Worm (Caenorhabditis elegans) whole organism, young adult: ENCODE measurements around the gene nhr-16.

Experiments
- B0035.1 ChIP-seq: sonication (generic microtip); optimal IDR thresholded peaks from 2 replicates; lab custom pipeline; 2016; ENCODE audit warnings: missing genetic modification characterization, mild to moderate bottlenecking, missing compliant biosample characterization, missing genotype, missing genetic modification reagents
- D2030.7 ChIP-seq: fragments of 200-800 bp; sonication (Bioruptor generic); IDR thresholded peaks from 2 replicates; pipeline ENCODE4 v1.3.6; 2022; ENCODE audit warnings: missing genetic modification reagents, missing genetic modification characterization, missing compliant biosample characterization
- F10E7.11 ChIP-seq: sonication (generic microtip); optimal IDR thresholded peaks from 2 replicates; lab custom pipeline; 2017; ENCODE audit warnings: mild to moderate bottlenecking, missing genetic modification characterization, moderate library complexity, missing compliant biosample characterization
- F22D6.2 ChIP-seq: sonication (generic microtip); optimal IDR thresholded peaks from 2 replicates; lab custom pipeline; 2016; ENCODE audit warnings: mild to moderate bottlenecking, missing genetic modification characterization, missing compliant biosample characterization
- F33H1.4 ChIP-seq: fragments of 200-800 bp; sonication (Bioruptor generic); IDR thresholded peaks from 2 replicates; pipeline ENCODE4 v1.3.6; 2022; ENCODE audit warnings: missing genetic modification reagents, missing genetic modification characterization, missing compliant biosample characterization
- F52B5.7 ChIP-seq: sonication (generic microtip); optimal IDR thresholded peaks from 2 replicates; lab custom pipeline; 2016; ENCODE audit warnings: mild to moderate bottlenecking, missing genetic modification characterization, missing compliant biosample characterization
- T26A5.8 ChIP-seq: sonication (generic microtip); optimal IDR thresholded peaks from 2 replicates; lab custom pipeline; 2016; ENCODE audit warnings: missing genetic modification characterization, missing compliant biosample characterization
- Y95B8A.8 ChIP-seq: fragments of 200-800 bp; sonication (Bioruptor generic); IDR thresholded peaks from 2 replicates; pipeline ENCODE4 v1.3.6; 2022; ENCODE audit warnings: missing genetic modification reagents, missing genetic modification characterization, missing compliant biosample characterization
- bed-2 ChIP-seq: fragments of 200-800 bp; sonication (Bioruptor generic); IDR thresholded peaks from 2 replicates; pipeline ENCODE4 v1.3.6; 2022; ENCODE audit warnings: missing genetic modification reagents, missing genetic modification characterization, missing compliant biosample characterization
- ccch-3 ChIP-seq: fragments of 200-800 bp; sonication (Bioruptor generic); optimal IDR thresholded peaks from 2 replicates; lab custom pipeline; 2018; ENCODE audit warnings: mild to moderate bottlenecking, missing genetic modification characterization, missing compliant biosample characterization
- cebp-1 ChIP-seq, 2 experiments: fragments of 200-800 bp in 1 of 2; sonication (Bioruptor generic) in 1 of 2; sonication (generic microtip) in 1 of 2; IDR thresholded peaks in 1 of 2; optimal IDR thresholded peaks in 1 of 2; 2 replicates each; pipeline versions ENCODE4 v1.3.6 to Lab custom; 2017 to 2022; ENCODE audit warnings: missing compliant biosample characterization in 2 of 2, missing genetic modification characterization in 2 of 2, mild to moderate bottlenecking in 1 of 2, missing genetic modification reagents in 1 of 2, moderate library complexity in 1 of 2
- cebp-2 ChIP-seq: fragments of 200-800 bp; sonication (Bioruptor generic); IDR thresholded peaks from 2 replicates; pipeline ENCODE4 v1.3.6; 2022; ENCODE audit warnings: missing genetic modification characterization, missing compliant biosample characterization
- ceh-27 ChIP-seq: fragments of 200-800 bp; sonication (Bioruptor generic); optimal IDR thresholded peaks from 2 replicates; lab custom pipeline; 2018; ENCODE audit warnings: mild to moderate bottlenecking, missing genetic modification characterization, moderate library complexity, missing compliant biosample characterization
- chd-7 ChIP-seq: sonication (generic microtip); optimal IDR thresholded peaks from 2 replicates; lab custom pipeline; 2016; ENCODE audit warnings: mild to moderate bottlenecking, missing genetic modification characterization, moderate library complexity, missing compliant biosample characterization
- efl-1 ChIP-seq: fragments of 150-350 bp; optimal IDR thresholded peaks from 2 replicates; lab custom pipeline; 2014; ENCODE audit warnings: missing biosample characterization, missing genetic modification reagents, missing genetic modification characterization
- fkh-3 ChIP-seq: sonication (generic microtip); optimal IDR thresholded peaks from 2 replicates; lab custom pipeline; 2016; ENCODE audit warnings: mild to moderate bottlenecking, missing genetic modification characterization, missing compliant biosample characterization
- gei-17 ChIP-seq: fragments of 200-800 bp; sonication (Bioruptor generic); optimal IDR thresholded peaks from 2 replicates; lab custom pipeline; 2018; ENCODE audit warnings: mild to moderate bottlenecking, missing genetic modification characterization, missing compliant biosample characterization
- hlh-26 ChIP-seq: fragments of 200-800 bp; sonication (Bioruptor generic); conservative IDR thresholded peaks from 2 replicates; pipeline ENCODE4 v1.3.6; 2022; ENCODE audit warnings: missing genetic modification reagents, missing genetic modification characterization, missing compliant biosample characterization
- hmg-20 ChIP-seq: fragments of 200-800 bp; sonication (Bioruptor generic); IDR thresholded peaks from 2 replicates; pipeline ENCODE4 v1.3.6; 2022; ENCODE audit warnings: missing genetic modification reagents, missing genetic modification characterization, missing compliant biosample characterization
- hrde-1 ChIP-seq: sonication (generic microtip); optimal IDR thresholded peaks from 2 replicates; lab custom pipeline; 2016; ENCODE audit warnings: missing genetic modification characterization, mild to moderate bottlenecking, missing compliant biosample characterization, moderate library complexity, missing genotype, missing genetic modification reagents, borderline replicate concordance
- lin-40 ChIP-seq: sonication (generic microtip); optimal IDR thresholded peaks from 2 replicates; lab custom pipeline; 2016; ENCODE audit warnings: missing genetic modification characterization, mild to moderate bottlenecking, missing compliant biosample characterization, missing genotype, missing genetic modification reagents
- lin-54 ChIP-seq: fragments of 200-800 bp; sonication (Bioruptor generic); optimal IDR thresholded peaks from 2 replicates; lab custom pipeline; 2018; ENCODE audit warnings: mild to moderate bottlenecking, missing genetic modification characterization, missing compliant biosample characterization
- lir-1 ChIP-seq: fragments of 200-800 bp; sonication (Bioruptor generic); conservative IDR thresholded peaks from 2 replicates; pipeline ENCODE4 v1.3.6; 2022; ENCODE audit warnings: missing genetic modification reagents, missing genetic modification characterization, missing compliant biosample characterization
- madf-10 ChIP-seq: sonication (generic microtip); optimal IDR thresholded peaks from 2 replicates; lab custom pipeline; 2016; ENCODE audit warnings: mild to moderate bottlenecking, missing genetic modification characterization, missing compliant biosample characterization
- nhr-120 ChIP-seq: fragments of 200-800 bp; sonication (Bioruptor generic); IDR thresholded peaks from 2 replicates; pipeline ENCODE4 v1.3.6; 2022; ENCODE audit warnings: missing genetic modification characterization, missing compliant biosample characterization
- sea-2 ChIP-seq: fragments of 200-800 bp; sonication (Bioruptor generic); IDR thresholded peaks from 2 replicates; pipeline ENCODE4 v1.3.6; 2022; ENCODE audit warnings: missing genetic modification characterization, missing compliant biosample characterization
- snpc-1.1 ChIP-seq: sonication (generic microtip); optimal IDR thresholded peaks from 2 replicates; lab custom pipeline; 2017; ENCODE audit warnings: missing genetic modification characterization, mild to moderate bottlenecking, missing compliant biosample characterization, antibody characterized with exemption, moderate library complexity, missing genotype, missing genetic modification reagents; ENCODE audit not compliant: insufficient read depth
- snpc-3.4 ChIP-seq: sonication (generic microtip); optimal IDR thresholded peaks from 2 replicates; lab custom pipeline; 2017; ENCODE audit warnings: missing genetic modification characterization, mild to moderate bottlenecking, missing compliant biosample characterization, antibody characterized with exemption, moderate library complexity, missing genotype, missing genetic modification reagents
- tlf-1 ChIP-seq: fragments of 200-800 bp; sonication (Bioruptor generic); optimal IDR thresholded peaks from 2 replicates; lab custom pipeline; 2018; ENCODE audit warnings: mild to moderate bottlenecking, missing genetic modification characterization, missing compliant biosample characterization
- xnd-1 ChIP-seq: sonication (generic microtip); optimal IDR thresholded peaks from 2 replicates; lab custom pipeline; 2016; ENCODE audit warnings: missing genotype, missing genetic modification reagents, missing genetic modification characterization, missing compliant biosample characterization
- ztf-18 ChIP-seq: sonication (generic microtip); optimal IDR thresholded peaks from 2 replicates; lab custom pipeline; 2016; ENCODE audit warnings: missing genotype, mild to moderate bottlenecking, missing genetic modification characterization, missing compliant biosample characterization

The nhr-16 gene

DNA sequence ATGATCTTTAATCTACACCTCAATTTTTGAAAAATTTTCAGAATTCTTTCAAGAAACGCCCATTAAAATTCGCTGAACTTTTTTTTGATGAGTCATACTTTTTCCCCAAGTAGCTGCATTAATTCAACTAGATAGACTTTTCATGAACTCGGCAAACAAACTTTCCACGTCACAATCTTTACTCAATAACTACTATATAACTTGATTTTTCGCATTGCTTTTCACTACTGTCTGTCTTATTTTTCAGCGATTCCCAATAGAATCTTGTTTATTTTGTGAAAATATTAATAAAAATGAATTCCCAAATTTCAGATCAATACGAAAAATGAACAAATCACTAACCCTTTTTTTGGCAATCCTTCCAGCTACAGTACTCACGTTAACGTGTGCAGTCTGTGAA, 39.7 kb downstream of the nhr-16 start, which contains the start of gene T05C1.1:
TSS of gene T05C1.1 (plus strand) at position 301 of the 400 bp plus-strand sequence.
- TF ChIP-seq sea-2 (GFP tag; lab: Robert Waterston, UW) (no peak), F10E7.11 (tag; lab: Kevin White, UChicago) (no peak), ceh-27 (GFP tag; lab: Kevin White, UChicago) (no peak), hlh-26 (GFP tag; lab: Robert Waterston, UW) (no peak), lin-40 (tag; lab: Kevin White, UChicago) (no peak), hmg-20 (GFP tag; lab: Robert Waterston, UW) (no peak), efl-1 (no peak), hrde-1 (tag; lab: Kevin White, UChicago) (no peak)

- TF ChIP-seq lin-40 (tag; lab: Kevin White, UChicago) = no peak
- no peak for TF ChIP-seq D2030.7 (GFP tag; lab: Robert Waterston, UW)
- no peak for TF ChIP-seq gei-17 (GFP tag; lab: Kevin White, UChicago)
- TF ChIP-seq chd-7 (tag; lab: Kevin White, UChicago) = no peak
- TF ChIP-seq B0035.1 = no peak
- TF ChIP-seq fkh-3 (tag; lab: Kevin White, UChicago) = no peak
- no peak for TF ChIP-seq cebp-1 (GFP tag; IDR thresholded peaks at IDR 0.05; lab: Robert Waterston, UW)
- TF ChIP-seq cebp-1 (tag; optimal IDR thresholded peaks at IDR 0.05; lab: Kevin White, UChicago) = no peak
- no peak for TF ChIP-seq xnd-1
- no peak for TF ChIP-seq T26A5.8
- no peak for TF ChIP-seq lir-1 (GFP tag; lab: Robert Waterston, UW)
- no peak for TF ChIP-seq F52B5.7 (tag; lab: Kevin White, UChicago)
- TF ChIP-seq ztf-18 (tag; lab: Kevin White, UChicago) = no peak
- TF ChIP-seq cebp-2 (GFP tag; lab: Robert Waterston, UW) = no peak
- no peak for TF ChIP-seq Y95B8A.8 (GFP tag; lab: Robert Waterston, UW)
- TF ChIP-seq tlf-1 = no peak
- no peak for TF ChIP-seq snpc-3.4
- no peak for TF ChIP-seq snpc-1.1 (tag; lab: Kevin White, UChicago)
- no peak for TF ChIP-seq F33H1.4
These were observed 43.4 kb downstream of the nhr-16 start, which contains the start of gene T05C1.2 for ce11 chrII:4482021-4482420. Gene T05C1.2 (minus strand): TSS chrII:4482121.

- no peak for TF ChIP-seq gei-17 (GFP tag; lab: Kevin White, UChicago)
- no peak for TF ChIP-seq madf-10
- TF ChIP-seq F22D6.2 = no peak
- TF ChIP-seq ccch-3 (GFP tag; lab: Kevin White, UChicago) = no peak
- no peak for TF ChIP-seq bed-2 (GFP tag; lab: Robert Waterston, UW)
- TF ChIP-seq lin-54 = no peak
- TF ChIP-seq nhr-120 (GFP tag; lab: Robert Waterston, UW) = no peak
These were observed 50.7 kb downstream of the nhr-16 start, which contains the start of gene T05C1.3 for ce11 chrII:4489288-4489687. Gene T05C1.3 (minus strand): TSS chrII:4489388.
